Fruit fly (Drosophila melanogaster) whole organism, adult: ENCODE results near the gene TrissinR.

Experiments used
- CG11617 ChIP-seq: fragments of 200-800 bp; sonication (Bioruptor generic); optimal IDR thresholded peaks from 2 replicates; lab custom pipeline; 2017; ENCODE audit warnings: mild to moderate bottlenecking, missing biosample characterization, missing genetic modification reagents, missing genetic modification characterization
- CG12768 ChIP-seq: fragments of 200-800 bp; sonication (Bioruptor generic); optimal IDR thresholded peaks from 2 replicates; lab custom pipeline; 2017; ENCODE audit warnings: missing biosample characterization, missing genetic modification characterization, mild to moderate bottlenecking, moderate library complexity, missing genetic modification reagents
- CG14711 ChIP-seq: fragments of 200-800 bp; sonication (Bioruptor generic); optimal IDR thresholded peaks from 2 replicates; lab custom pipeline; 2018; ENCODE audit warnings: missing biosample characterization, mild to moderate bottlenecking, missing genetic modification characterization, moderate library complexity
- CG1620 ChIP-seq: fragments of 200-800 bp; sonication (Bioruptor generic); optimal IDR thresholded peaks from 2 replicates; lab custom pipeline; 2016; ENCODE audit warnings: missing biosample characterization, missing genetic modification characterization
- CG33017 ChIP-seq: fragments of 200-800 bp; sonication (Bioruptor generic); optimal IDR thresholded peaks from 2 replicates; lab custom pipeline; 2018; ENCODE audit warnings: missing biosample characterization, mild to moderate bottlenecking, missing genetic modification characterization, moderate library complexity
- CG5204 ChIP-seq: fragments of 200-800 bp; sonication (Bioruptor generic); optimal IDR thresholded peaks from 2 replicates; lab custom pipeline; 2016; ENCODE audit warnings: missing biosample characterization, missing genetic modification characterization
- CG7045 ChIP-seq: fragments of 200-800 bp; sonication (Bioruptor generic); optimal IDR thresholded peaks from 2 replicates; lab custom pipeline; 2017; ENCODE audit warnings: missing biosample characterization, mild to moderate bottlenecking, missing genetic modification characterization
- CG7101 ChIP-seq: fragments of 200-800 bp; sonication (Bioruptor generic); optimal IDR thresholded peaks from 2 replicates; lab custom pipeline; 2018; ENCODE audit warnings: missing biosample characterization, mild to moderate bottlenecking, missing genetic modification characterization, moderate library complexity
- Clk ChIP-seq: fragments of 200-800 bp; sonication (Bioruptor generic); optimal IDR thresholded peaks from 2 replicates; lab custom pipeline; 2017; ENCODE audit warnings: missing biosample characterization, missing genetic modification characterization
- Crg-1 ChIP-seq: fragments of 200-800 bp; sonication (Bioruptor generic); optimal IDR thresholded peaks from 2 replicates; lab custom pipeline; 2016; ENCODE audit warnings: missing biosample characterization, missing genetic modification characterization
- Hr96 ChIP-seq: fragments of 200-800 bp; sonication (Bioruptor generic); optimal IDR thresholded peaks from 2 replicates; lab custom pipeline; 2016; ENCODE audit warnings: missing biosample characterization, missing genetic modification characterization
- Mnt ChIP-seq: fragments of 200-800 bp; sonication (Bioruptor generic); optimal IDR thresholded peaks from 2 replicates; lab custom pipeline; 2016; ENCODE audit warnings: missing biosample characterization, mild to moderate bottlenecking, missing genetic modification characterization
- bab1 ChIP-seq: fragments of 200-800 bp; sonication (Bioruptor generic); optimal IDR thresholded peaks from 3 replicates; lab custom pipeline; 2019; ENCODE audit warnings: missing biosample characterization, mild to moderate bottlenecking, missing genetic modification characterization, moderate library complexity
- cic ChIP-seq: fragments of 200-800 bp; sonication (Bioruptor generic); optimal IDR thresholded peaks from 2 replicates; lab custom pipeline; 2017; ENCODE audit warnings: missing biosample characterization, mild to moderate bottlenecking, missing genetic modification characterization, moderate library complexity
- cnc ChIP-seq, 2 experiments: fragments of >200 bp; optimal IDR thresholded peaks; 2 replicates each; lab custom pipeline; 2017
- kay ChIP-seq: fragments of 200-800 bp; sonication (Bioruptor generic); peaks from one replicate; lab custom pipeline; 2016; ENCODE audit warnings: missing biosample characterization, missing genetic modification characterization, borderline replicate concordance
- ovo ChIP-seq: fragments of 200-800 bp; sonication (Bioruptor generic); optimal IDR thresholded peaks from 2 replicates; lab custom pipeline; 2016; ENCODE audit warnings: missing biosample characterization, missing genetic modification characterization
- pad ChIP-seq: fragments of 200-800 bp; sonication (Bioruptor generic); optimal IDR thresholded peaks from 3 replicates; lab custom pipeline; 2017; ENCODE audit warnings: missing biosample characterization, missing genetic modification characterization, mild to moderate bottlenecking, moderate library complexity, missing genetic modification reagents
- tj ChIP-seq: fragments of 200-800 bp; sonication (Bioruptor generic); optimal IDR thresholded peaks from 3 replicates; lab custom pipeline; 2017; ENCODE audit warnings: missing biosample characterization, mild to moderate bottlenecking, missing genetic modification characterization, moderate library complexity
- toe ChIP-seq: fragments of 200-800 bp; sonication (Bioruptor generic); optimal IDR thresholded peaks from 2 replicates; lab custom pipeline; 2016; ENCODE audit warnings: missing biosample characterization, missing genetic modification characterization

TrissinR gene

DNA sequence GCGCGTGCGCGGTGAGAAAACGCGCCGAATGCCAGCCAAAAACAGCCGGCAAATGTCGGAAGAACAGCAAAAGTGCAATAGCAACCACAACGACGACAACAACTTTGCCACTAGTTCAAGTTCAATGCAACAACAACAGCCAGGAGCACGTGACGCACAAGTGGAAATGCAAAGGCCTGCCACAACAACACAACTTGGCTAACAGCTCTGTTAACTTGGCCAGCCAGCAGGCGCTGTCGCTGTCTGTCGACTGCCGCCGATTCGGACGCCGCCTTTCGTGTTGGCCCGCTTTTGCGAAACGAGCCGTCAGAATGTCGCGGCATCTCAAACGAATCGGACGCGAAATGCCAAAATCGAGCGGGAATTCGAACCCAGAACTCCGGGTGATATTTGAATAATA is at the start of gene TrissinR:
TrissinR (plus strand) TSS at position 301 of the 400 bp plus-strand sequence.
- TF ChIP-seq tj (GFP tag; lab: Kevin White, UChicago) (no peak), bab1 (no peak), Crg-1 (GFP tag; lab: Kevin White, UChicago) (no peak), CG7045 (GFP tag; lab: Kevin White, UChicago) (no peak), Mnt (GFP tag; lab: Kevin White, UChicago) (no peak), cic (no peak), CG7101 (no peak), CG1620 (GFP tag; lab: Kevin White, UChicago) (no peak), Hr96 (no peak)

DNA sequence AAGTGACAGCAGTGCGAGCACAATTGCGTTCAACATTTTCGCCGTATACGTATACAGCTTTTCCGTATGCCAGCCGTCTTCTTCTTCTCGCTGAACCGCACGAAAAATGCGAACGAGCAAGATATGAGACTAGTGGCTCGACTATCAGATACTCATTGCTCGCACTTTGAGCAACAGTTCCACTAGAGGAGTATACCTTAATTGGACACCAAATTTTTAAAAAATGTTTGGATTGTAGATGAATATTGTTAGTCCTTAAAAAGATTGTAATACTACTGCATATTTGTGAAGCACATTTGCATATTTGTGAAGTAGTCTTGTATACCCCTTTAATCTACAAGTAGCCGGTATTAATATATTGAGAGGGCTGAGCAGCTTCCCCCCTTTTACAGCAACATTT is 45.6 kb upstream of the TrissinR start:
- TF ChIP-seq tj (GFP tag; lab: Kevin White, UChicago) (no peak), Crg-1 (GFP tag; lab: Kevin White, UChicago) (no peak), CG1620 (GFP tag; lab: Kevin White, UChicago) (no peak), bab1 (no peak), Hr96 (no peak), pad (GFP tag; lab: Kevin White, UChicago) (no peak), ovo (GFP tag; lab: Kevin White, UChicago) (no peak), CG33017 (no peak)

DNA sequence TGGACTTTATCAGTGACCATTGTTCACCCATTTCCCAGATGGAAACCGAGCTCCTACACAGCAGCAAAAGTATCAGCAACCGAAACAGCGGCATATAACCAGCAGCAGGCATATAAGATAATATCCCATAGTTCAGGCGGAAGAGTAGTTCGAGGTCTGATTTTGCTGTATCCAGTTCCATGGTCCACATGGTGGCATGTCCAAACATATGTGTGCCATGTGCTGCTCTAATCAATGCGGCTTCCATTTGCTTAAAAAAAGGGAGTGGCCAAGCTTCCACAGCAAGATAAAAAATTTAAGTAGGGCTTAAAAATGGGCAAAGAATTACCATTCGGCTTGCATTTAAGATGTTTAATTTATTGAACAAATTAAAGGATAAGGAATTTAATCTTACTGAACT is 43.1 kb upstream of the TrissinR start:
- no peak for TF ChIP-seq CG12768 (GFP tag; lab: Kevin White, UChicago)
- no peak for TF ChIP-seq cic
- no peak for TF ChIP-seq Hr96
- no peak for TF ChIP-seq CG14711 (tag; lab: Kevin White, UChicago)
- no peak for TF ChIP-seq ovo (GFP tag; lab: Kevin White, UChicago)
- no peak for TF ChIP-seq tj (GFP tag; lab: Kevin White, UChicago)
- TF ChIP-seq toe (GFP tag; lab: Kevin White, UChicago): no peak
- no peak for TF ChIP-seq kay (GFP tag; lab: Kevin White, UChicago)
- no peak for TF ChIP-seq Mnt (GFP tag; lab: Kevin White, UChicago)
- no peak for TF ChIP-seq cnc (optimal IDR thresholded peaks at IDR 0.05; lab: Kevin White, UChicago)
- no peak for TF ChIP-seq CG5204
- TF ChIP-seq CG7045 (GFP tag; lab: Kevin White, UChicago): no peak
- no peak for TF ChIP-seq Crg-1 (GFP tag; lab: Kevin White, UChicago)
- no peak for TF ChIP-seq CG11617 (GFP tag; lab: Kevin White, UChicago)

DNA sequence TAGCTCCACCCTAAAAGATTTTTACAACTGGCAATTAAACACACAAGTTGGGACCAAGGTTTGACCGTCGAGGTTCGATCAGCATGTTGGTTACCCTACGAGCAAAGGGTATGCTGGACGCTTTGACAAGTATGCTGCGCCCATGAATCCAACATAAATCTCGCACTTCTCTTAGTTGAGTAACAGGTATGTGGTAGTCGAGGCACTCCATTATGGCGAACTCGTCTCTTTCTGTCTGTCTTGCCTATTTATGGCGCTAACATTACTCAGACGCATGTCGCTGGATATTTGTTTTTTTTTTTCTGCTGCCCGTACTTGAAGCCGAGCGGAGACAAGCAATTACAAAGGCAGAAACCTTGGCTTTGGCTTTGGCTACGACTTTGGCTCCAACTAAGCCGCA is 42.6 kb upstream of the TrissinR start:
- TF ChIP-seq CG7045 (GFP tag; lab: Kevin White, UChicago): no peak

DNA sequence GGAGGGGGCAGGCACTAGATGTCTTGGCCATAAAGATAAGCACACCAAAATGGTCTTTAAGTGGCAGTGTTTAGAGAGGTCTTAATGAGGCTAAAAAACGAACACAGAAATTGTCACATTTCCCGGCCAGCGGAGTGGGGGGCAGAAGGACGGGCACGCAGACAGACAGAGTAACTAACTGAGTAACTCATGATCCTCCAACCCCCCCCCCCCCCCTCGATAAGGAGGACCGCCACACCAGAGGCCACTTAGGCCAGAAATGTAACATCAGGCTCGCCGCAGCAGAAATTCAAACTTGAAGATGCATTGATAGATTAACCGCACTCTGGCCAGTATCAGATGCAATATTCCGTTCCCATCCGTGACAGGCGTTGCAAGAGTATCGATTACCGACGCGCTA is 40.9 kb upstream of the TrissinR start:
- TF ChIP-seq pad (GFP tag; lab: Kevin White, UChicago) (no peak), CG7045 (GFP tag; lab: Kevin White, UChicago) (no peak), Crg-1 (GFP tag; lab: Kevin White, UChicago) (no peak), kay (GFP tag; lab: Kevin White, UChicago) (no peak), CG14711 (tag; lab: Kevin White, UChicago) (no peak), CG5204 (no peak), bab1 (no peak), cnc (optimal IDR thresholded peaks at IDR 0.05; lab: Kevin White, UChicago) (no peak), toe (GFP tag; lab: Kevin White, UChicago) (no peak), tj (GFP tag; lab: Kevin White, UChicago) (no peak), CG12768 (GFP tag; lab: Kevin White, UChicago) (no peak), CG7101 (no peak), CG11617 (GFP tag; lab: Kevin White, UChicago) (no peak), Clk (GFP tag; lab: Kevin White, UChicago) (no peak), CG33017 (no peak), CG1620 (GFP tag; lab: Kevin White, UChicago) (no peak), cic (no peak), Mnt (GFP tag; lab: Kevin White, UChicago) (no peak)

DNA sequence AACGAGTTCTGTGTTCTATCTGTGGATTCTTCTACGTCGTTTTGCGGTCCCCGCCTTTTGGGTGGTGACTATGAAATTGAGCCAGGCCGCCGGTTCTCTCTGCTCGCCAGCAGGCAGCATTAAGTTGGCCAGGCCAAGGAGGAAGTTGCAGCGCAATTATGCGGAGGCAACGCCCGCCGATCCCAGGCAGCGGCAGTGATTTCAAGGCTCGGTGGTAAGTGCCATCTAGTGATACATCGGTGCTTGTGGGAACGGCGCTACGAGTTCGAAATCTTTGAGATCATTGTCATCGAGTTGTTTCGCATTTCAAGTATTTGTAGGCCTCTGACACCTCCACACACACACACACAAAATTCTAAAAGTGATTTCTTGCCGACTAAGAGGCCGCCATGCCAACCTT is 40.1 kb upstream of the TrissinR start, which contains the start of gene CG31913:
CG31913 (plus strand) TSS at position 301 of the 400 bp plus-strand sequence.
- TF ChIP-seq Hr96: no peak
- TF ChIP-seq CG1620 (GFP tag; lab: Kevin White, UChicago): no peak
- no peak for TF ChIP-seq CG5204
- TF ChIP-seq Clk (GFP tag; lab: Kevin White, UChicago): no peak
- no peak for TF ChIP-seq CG7045 (GFP tag; lab: Kevin White, UChicago)
- TF ChIP-seq kay (GFP tag; lab: Kevin White, UChicago): no peak
- no peak for TF ChIP-seq toe (GFP tag; lab: Kevin White, UChicago)
- TF ChIP-seq cnc (optimal IDR thresholded peaks at IDR 0.05; lab: Kevin White, UChicago): no peak
- TF ChIP-seq CG33017: no peak
- no peak for TF ChIP-seq CG7101
- TF ChIP-seq Crg-1 (GFP tag; lab: Kevin White, UChicago): no peak
- TF ChIP-seq CG11617 (GFP tag; lab: Kevin White, UChicago): no peak
- no peak for TF ChIP-seq CG12768 (GFP tag; lab: Kevin White, UChicago)
- no peak for TF ChIP-seq cic
- TF ChIP-seq tj (GFP tag; lab: Kevin White, UChicago): no peak
- no peak for TF ChIP-seq CG14711 (tag; lab: Kevin White, UChicago)
- no peak for TF ChIP-seq bab1
- TF ChIP-seq Mnt (GFP tag; lab: Kevin White, UChicago): no peak

DNA sequence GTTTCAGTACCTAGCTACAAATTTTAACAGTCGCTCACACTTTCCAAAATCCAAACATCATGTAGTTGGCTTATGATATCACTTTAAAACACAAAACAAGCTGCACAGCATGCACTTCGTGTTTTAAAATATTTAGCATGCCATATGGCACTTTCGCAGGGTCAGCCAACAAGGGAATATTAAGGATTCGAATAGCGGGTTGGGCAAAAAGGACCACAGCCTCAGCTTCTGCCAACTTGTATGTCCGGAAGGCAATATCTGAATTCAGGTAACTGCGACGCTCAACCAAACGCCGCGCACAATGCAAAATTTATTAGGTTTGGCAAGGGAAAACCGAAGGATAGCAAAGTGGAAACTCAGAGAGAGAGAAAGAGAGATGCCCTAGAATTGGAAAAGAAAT is 34.5 kb upstream of the TrissinR start:
- TF ChIP-seq cic (no peak), toe (GFP tag; lab: Kevin White, UChicago) (no peak), kay (GFP tag; lab: Kevin White, UChicago) (no peak), CG33017 (no peak), Crg-1 (GFP tag; lab: Kevin White, UChicago) (no peak), Mnt (GFP tag; lab: Kevin White, UChicago) (no peak)
